Fruit fly (Drosophila melanogaster): ENCODE results near the gene RnpS1.

dm6 chr3R:9510070-9510518 lies 41.7 kb upstream of the RnpS1 start, which contains the start of gene rump:
- TF ChIP-seq CG10321 (GFP tag; IDR thresholded peaks at IDR 0.05) (no peak), TFAM (GFP tag; optimal IDR thresholded peaks at IDR 0.05) (no peak)
